Fruit fly (Drosophila melanogaster): ENCODE measurements around the gene CG9270.

The CG9270 gene

DNA sequence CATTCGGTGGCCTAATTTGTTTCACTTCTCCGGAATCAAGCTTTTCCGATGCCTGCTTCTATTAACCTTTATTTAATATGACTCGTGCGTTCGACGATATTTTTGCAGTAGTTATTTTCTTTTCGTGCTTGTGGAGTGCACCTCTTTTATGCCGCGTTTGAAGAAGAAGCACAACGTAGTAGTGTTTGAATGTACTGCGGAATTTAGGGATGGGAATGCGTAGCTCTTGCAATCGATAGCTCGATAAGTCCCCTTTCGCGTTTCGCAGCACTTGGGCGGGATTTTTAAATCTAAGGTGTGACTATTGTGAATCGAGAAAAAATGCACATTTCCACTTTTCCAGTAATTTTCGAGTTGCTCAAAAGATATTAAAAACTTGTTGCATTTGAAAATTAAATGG lies 15.2 kb downstream of the CG9270 start, which contains the start of the genes CG43739 and sky:
Gene CG43739, minus strand, starts transcription at position 199 of the 400 bp plus-strand sequence.
Gene sky, minus strand, starts transcription at position 199 of the 400 bp plus-strand sequence.
- TF ChIP-seq CG14711 (tag; optimal IDR thresholded peaks at IDR 0.05) (peak; percentile 11), pad (GFP tag; optimal IDR thresholded peaks at IDR 0.05) (peak; percentile 3), CG12768 (GFP tag; optimal IDR thresholded peaks at IDR 0.05) (peak; percentile 3), bab1 (GFP tag; optimal IDR thresholded peaks at IDR 0.05) (peak; percentile 8), Hr96 (GFP tag; optimal IDR thresholded peaks at IDR 0.05) (no peak), CG7045 (GFP tag; optimal IDR thresholded peaks at IDR 0.05) (no peak), cic (GFP tag; optimal IDR thresholded peaks at IDR 0.05) (peak; percentile 76), CG7101 (tag; optimal IDR thresholded peaks at IDR 0.05) (peak; percentile 2)

- TF ChIP-seq CG33017 (tag; optimal IDR thresholded peaks at IDR 0.05) (peak; percentile 79), CG11617 (GFP tag; optimal IDR thresholded peaks at IDR 0.05) (peak; percentile 63), CG7101 (tag; optimal IDR thresholded peaks at IDR 0.05) (peak; percentile 69), Mnt (GFP tag; optimal IDR thresholded peaks at IDR 0.05) (peak; percentile 46), cic (GFP tag; optimal IDR thresholded peaks at IDR 0.05) (peak; percentile 8), bab1 (GFP tag; optimal IDR thresholded peaks at IDR 0.05) (peak; percentile 85), cnc (optimal IDR thresholded peaks at IDR 0.05) (no peak), CG7045 (GFP tag; optimal IDR thresholded peaks at IDR 0.05) (peak; percentile 72), Hr96 (GFP tag; optimal IDR thresholded peaks at IDR 0.05) (peak; percentile 68), tj (GFP tag; optimal IDR thresholded peaks at IDR 0.05) (peak; percentile 35), CG5204 (GFP tag; optimal IDR thresholded peaks at IDR 0.05) (no peak), Clk (GFP tag; optimal IDR thresholded peaks at IDR 0.05) (peak; percentile 46), CG1620 (GFP tag; optimal IDR thresholded peaks at IDR 0.05) (no peak), toe (GFP tag; optimal IDR thresholded peaks at IDR 0.05) (peak; percentile 72)
Observed at dm6 chr2L:20918056-20918674, 15.7 kb downstream of the CG9270 start.

- TF ChIP-seq tj (GFP tag; optimal IDR thresholded peaks at IDR 0.05) (no peak), Clk (GFP tag; optimal IDR thresholded peaks at IDR 0.05) (no peak), CG11617 (GFP tag; optimal IDR thresholded peaks at IDR 0.05) (no peak), Hr96 (GFP tag; optimal IDR thresholded peaks at IDR 0.05) (no peak), ovo (GFP tag; optimal IDR thresholded peaks at IDR 0.05) (peak; percentile 95), CG14711 (tag; optimal IDR thresholded peaks at IDR 0.05) (peak; percentile 64), CG33017 (tag; optimal IDR thresholded peaks at IDR 0.05) (peak; percentile 70), bab1 (GFP tag; optimal IDR thresholded peaks at IDR 0.05) (no peak), toe (GFP tag; optimal IDR thresholded peaks at IDR 0.05) (peak; percentile 30), kay (GFP tag; ENCODE audit: borderline replicate concordance) (peak; percentile 91), cnc (optimal IDR thresholded peaks at IDR 0.05) (no peak), CG7045 (GFP tag; optimal IDR thresholded peaks at IDR 0.05) (no peak), CG5204 (GFP tag; optimal IDR thresholded peaks at IDR 0.05) (no peak), CG12768 (GFP tag; optimal IDR thresholded peaks at IDR 0.05) (peak; percentile 50), pad (GFP tag; optimal IDR thresholded peaks at IDR 0.05) (peak; percentile 87), cic (GFP tag; optimal IDR thresholded peaks at IDR 0.05) (peak; percentile 14), CG1620 (GFP tag; optimal IDR thresholded peaks at IDR 0.05) (no peak), Crg-1 (GFP tag; optimal IDR thresholded peaks at IDR 0.05) (no peak), CG7101 (tag; optimal IDR thresholded peaks at IDR 0.05) (peak; percentile 48), Mnt (GFP tag; optimal IDR thresholded peaks at IDR 0.05) (peak; percentile 37)
Observed at dm6 chr2L:20917235-20918055, 16.5 kb downstream of the CG9270 start.

DNA sequence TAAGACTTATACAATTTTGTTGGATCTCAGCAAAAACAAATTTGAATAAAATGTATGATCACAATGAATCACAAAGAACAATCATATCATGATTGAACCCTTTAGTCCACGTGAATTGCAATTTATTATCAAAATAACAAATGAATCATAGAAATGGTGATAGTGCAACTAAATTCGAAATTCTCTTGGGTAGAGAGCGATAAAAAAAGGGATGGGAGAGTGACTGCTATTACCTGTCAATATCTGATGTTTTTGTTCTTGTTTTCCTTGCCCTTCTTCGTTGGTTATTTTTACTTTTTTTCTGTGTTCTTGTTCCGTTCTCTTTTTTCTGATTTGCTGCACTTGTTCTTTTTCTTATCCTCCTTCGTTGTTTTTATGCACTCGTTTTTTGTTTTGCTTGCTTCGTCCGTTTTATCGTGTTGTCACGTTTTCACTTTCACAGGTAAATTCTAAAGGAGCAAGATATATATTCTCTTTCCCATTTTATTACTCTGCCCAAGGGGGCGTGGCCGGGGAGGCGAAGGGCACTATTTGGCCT lies 17.2 kb downstream of the CG9270 start:
- TF ChIP-seq tj (GFP tag; optimal IDR thresholded peaks at IDR 0.05), result no peak
- no peak for TF ChIP-seq CG1620 (GFP tag; optimal IDR thresholded peaks at IDR 0.05)
- no peak for TF ChIP-seq kay (GFP tag; ENCODE audit: borderline replicate concordance)
- TF ChIP-seq pad (GFP tag; optimal IDR thresholded peaks at IDR 0.05), result no peak
- no peak for TF ChIP-seq CG33017 (tag; optimal IDR thresholded peaks at IDR 0.05)
- no peak for TF ChIP-seq Hr96 (GFP tag; optimal IDR thresholded peaks at IDR 0.05)
- TF ChIP-seq CG7045 (GFP tag; optimal IDR thresholded peaks at IDR 0.05), result no peak
- no peak for TF ChIP-seq CG14711 (tag; optimal IDR thresholded peaks at IDR 0.05)
- no peak for TF ChIP-seq CG5204 (GFP tag; optimal IDR thresholded peaks at IDR 0.05)
- TF ChIP-seq bab1 (GFP tag; optimal IDR thresholded peaks at IDR 0.05), result no peak
- no peak for TF ChIP-seq CG7101 (tag; optimal IDR thresholded peaks at IDR 0.05)

DNA sequence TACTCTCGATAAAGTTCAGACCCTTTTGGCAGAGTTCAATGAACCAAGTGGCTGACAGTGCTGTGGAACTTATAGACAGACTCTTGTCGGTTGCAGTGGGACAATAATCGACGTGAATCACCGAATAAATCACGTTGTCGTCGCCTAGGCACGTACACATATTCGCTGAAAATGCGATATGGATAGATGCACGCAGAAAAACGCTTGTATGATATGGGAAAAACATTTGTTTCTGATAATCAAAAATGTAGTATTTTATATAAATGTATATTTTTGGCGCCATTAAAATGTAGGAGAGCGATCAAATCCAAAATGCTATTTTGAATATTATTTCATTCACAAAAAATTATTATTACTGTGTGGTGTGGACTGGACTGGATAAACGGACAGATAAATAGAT lies 18.7 kb downstream of the CG9270 start:
- TF ChIP-seq bab1 (GFP tag; optimal IDR thresholded peaks at IDR 0.05), result peak; percentile 53
- TF ChIP-seq Hr96 (GFP tag; optimal IDR thresholded peaks at IDR 0.05), result no peak
- TF ChIP-seq toe (GFP tag; optimal IDR thresholded peaks at IDR 0.05), result no peak
- TF ChIP-seq CG1620 (GFP tag; optimal IDR thresholded peaks at IDR 0.05), result peak; percentile 8
- peak; percentile 37 for TF ChIP-seq tj (GFP tag; optimal IDR thresholded peaks at IDR 0.05)
- no peak for TF ChIP-seq kay (GFP tag; ENCODE audit: borderline replicate concordance)
- peak; percentile 24 for TF ChIP-seq CG11617 (GFP tag; optimal IDR thresholded peaks at IDR 0.05)
- no peak for TF ChIP-seq CG5204 (GFP tag; optimal IDR thresholded peaks at IDR 0.05)
- no peak for TF ChIP-seq cnc (optimal IDR thresholded peaks at IDR 0.05)
- peak; percentile 20 for TF ChIP-seq CG14711 (tag; optimal IDR thresholded peaks at IDR 0.05)
- TF ChIP-seq CG7101 (tag; optimal IDR thresholded peaks at IDR 0.05), result peak; percentile 46
- no peak for TF ChIP-seq CG12768 (GFP tag; optimal IDR thresholded peaks at IDR 0.05)
- no peak for TF ChIP-seq CG7045 (GFP tag; optimal IDR thresholded peaks at IDR 0.05)
